Fruit fly (Drosophila melanogaster) whole organism, wandering third instar larva: ENCODE data around the gene parvin.

Experiments used
- Abd-B ChIP-seq: fragments of >200 bp; optimal IDR thresholded peaks from 2 replicates; lab custom pipeline; 2017; ENCODE audit warnings: missing biosample characterization, missing genetic modification characterization
- CG32264 ChIP-seq: fragments of 200-800 bp; sonication (Bioruptor generic); optimal IDR thresholded peaks from 2 replicates; lab custom pipeline; 2016; ENCODE audit warnings: missing biosample characterization, missing genetic modification characterization
- CG9705 ChIP-seq: fragments of 200-800 bp; sonication (Bioruptor generic); optimal IDR thresholded peaks from 2 replicates; lab custom pipeline; 2018; ENCODE audit warnings: missing biosample characterization, mild to moderate bottlenecking, missing genetic modification characterization
- CrebA ChIP-seq: fragments of 200-800 bp; sonication (Bioruptor generic); optimal IDR thresholded peaks from 2 replicates; lab custom pipeline; 2016; ENCODE audit warnings: missing biosample characterization, mild to moderate bottlenecking, missing genetic modification characterization, borderline replicate concordance
- Dfd ChIP-seq: fragments of >200 bp; optimal IDR thresholded peaks from 2 replicates; lab custom pipeline; 2017; ENCODE audit warnings: missing biosample characterization, missing genetic modification characterization
- Dif ChIP-seq: fragments of 200-275, 200-300 bp; sonication (Bioruptor generic); optimal IDR thresholded peaks from 2 replicates; lab custom pipeline; 2018; ENCODE audit warnings: missing biosample characterization, missing genetic modification characterization; ENCODE audit not compliant: partially characterized antibody
- HLH106 ChIP-seq: fragments of 200-800 bp; optimal IDR thresholded peaks from 3 replicates; lab custom pipeline; 2019; ENCODE audit warnings: missing biosample characterization, mild to moderate bottlenecking, missing genetic modification characterization, moderate library complexity
- Hnf4 ChIP-seq: fragments of 200-800 bp; sonication (Bioruptor generic); optimal IDR thresholded peaks from 2 replicates; lab custom pipeline; 2016; ENCODE audit warnings: missing biosample characterization, mild to moderate bottlenecking, missing genetic modification characterization
- N ChIP-seq: fragments of >200 bp; optimal IDR thresholded peaks from 2 replicates; lab custom pipeline; 2018; ENCODE audit warnings: missing biosample characterization, missing external identifiers, missing genetic modification characterization
- Rel ChIP-seq, 2 experiments: fragments of 200-800 bp; sonication (Bioruptor generic) in 1 of 2; optimal IDR thresholded peaks; 2 replicates in 1 of 2; 3 replicates in 1 of 2; lab custom pipeline; 2016 to 2019; ENCODE audit warnings: mild to moderate bottlenecking in 2 of 2, missing biosample characterization in 2 of 2, missing genetic modification characterization in 2 of 2, moderate library complexity in 1 of 2
- Vsx2 ChIP-seq: fragments of 200-300, 225-300 bp; sonication (Bioruptor generic); optimal IDR thresholded peaks from 2 replicates; lab custom pipeline; 2018; ENCODE audit warnings: missing biosample characterization, missing genetic modification characterization; ENCODE audit not compliant: partially characterized antibody
- br ChIP-seq: fragments of 200-800 bp; sonication (Bioruptor generic); optimal IDR thresholded peaks from 2 replicates; lab custom pipeline; 2016; ENCODE audit warnings: missing biosample characterization, missing genetic modification characterization
- brk ChIP-seq: fragments of 200-800 bp; sonication (Bioruptor generic); optimal IDR thresholded peaks from 2 replicates; lab custom pipeline; 2016; ENCODE audit warnings: missing biosample characterization, mild to moderate bottlenecking, missing genetic modification characterization
- dl ChIP-seq, 2 experiments: fragments of 175-275, 200-275 bp in 1 of 2; fragments of 200-275 bp in 1 of 2; sonication (Bioruptor generic); optimal IDR thresholded peaks; lab custom pipeline; 2018; ENCODE audit warnings: mild to moderate bottlenecking in 2 of 2, missing biosample characterization in 2 of 2, missing genetic modification characterization in 2 of 2, moderate library complexity in 2 of 2; ENCODE audit not compliant: partially characterized antibody in 2 of 2, insufficient read depth in 1 of 2
- ey ChIP-seq: fragments of 200-800 bp; sonication (Bioruptor generic); optimal IDR thresholded peaks from 2 replicates; lab custom pipeline; 2016; ENCODE audit warnings: missing biosample characterization, missing genetic modification characterization
- foxo ChIP-seq, 2 experiments: fragments of 200-800 bp; sonication (Bioruptor generic); optimal IDR thresholded peaks; 2 replicates in 1 of 2; 3 replicates in 1 of 2; lab custom pipeline; 2016 to 2017; ENCODE audit warnings: missing biosample characterization in 2 of 2, missing genetic modification characterization in 2 of 2
- fru ChIP-seq: fragments of 200-800 bp; sonication (Bioruptor generic); optimal IDR thresholded peaks from 3 replicates; lab custom pipeline; 2016; ENCODE audit warnings: missing biosample characterization, mild to moderate bottlenecking, missing genetic modification characterization
- h ChIP-seq: fragments of 200-800 bp; sonication (Bioruptor generic); optimal IDR thresholded peaks from 3 replicates; lab custom pipeline; 2016; ENCODE audit warnings: missing biosample characterization, mild to moderate bottlenecking, missing genetic modification characterization
- pan ChIP-seq: fragments of >200 bp; optimal IDR thresholded peaks from 2 replicates; lab custom pipeline; 2017
- psq ChIP-seq: fragments of 200-800 bp; sonication (Bioruptor generic); optimal IDR thresholded peaks from 3 replicates; lab custom pipeline; 2017; ENCODE audit warnings: missing biosample characterization, mild to moderate bottlenecking, missing genetic modification characterization, moderate library complexity
- rgr ChIP-seq: fragments of 200-800 bp; sonication (Bioruptor generic); optimal IDR thresholded peaks from 3 replicates; lab custom pipeline; 2016; ENCODE audit warnings: missing biosample characterization, mild to moderate bottlenecking, missing genetic modification characterization
- sage ChIP-seq: fragments of 200-800 bp; sonication (Bioruptor generic); optimal IDR thresholded peaks from 2 replicates; lab custom pipeline; 2016; ENCODE audit warnings: missing biosample characterization, mild to moderate bottlenecking, missing genetic modification characterization
- sv ChIP-seq: fragments of 200-800 bp; sonication (Bioruptor generic); optimal IDR thresholded peaks from 3 replicates; lab custom pipeline; 2016; ENCODE audit warnings: missing biosample characterization, missing genetic modification characterization
- tai ChIP-seq: sonication (Bioruptor generic); optimal IDR thresholded peaks from 2 replicates; lab custom pipeline; 2016; ENCODE audit warnings: missing biosample characterization, missing genetic modification characterization
- usp ChIP-seq: fragments of >200 bp; optimal IDR thresholded peaks from 2 replicates; lab custom pipeline; 2017; ENCODE audit warnings: missing biosample characterization, missing genetic modification characterization

The parvin gene

DNA sequence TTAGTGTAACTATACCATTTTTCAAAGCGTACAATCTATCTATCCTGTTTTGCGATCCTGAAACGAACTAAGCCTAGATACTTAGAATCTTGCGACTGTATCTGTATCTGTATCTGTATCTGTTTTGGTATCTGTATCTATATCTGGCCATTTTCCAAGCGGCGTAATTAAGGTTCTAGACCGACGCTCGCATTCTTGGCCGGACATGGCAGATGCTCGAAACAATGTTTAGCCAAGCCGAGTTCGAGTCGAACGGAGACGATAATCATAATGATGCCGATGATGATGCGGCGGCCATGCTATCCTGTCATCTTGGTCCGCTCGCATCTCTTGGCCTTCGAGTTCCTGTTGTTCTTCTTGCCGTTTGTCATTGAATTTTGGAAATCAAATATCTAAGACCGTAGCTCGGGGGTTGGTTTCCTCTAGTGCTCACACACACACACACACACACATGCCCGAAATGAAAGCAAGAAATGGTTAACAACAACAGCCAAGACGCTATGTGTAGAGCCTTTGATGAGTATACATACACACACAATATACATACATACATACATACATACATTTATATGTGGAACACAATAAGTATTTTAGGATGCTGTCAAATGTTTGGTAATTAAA, 26.3 kb downstream of the parvin start:
- TF ChIP-seq sage (no peak), N (GFP tag; lab: Kevin White, UChicago) (no peak), br (GFP tag; lab: Kevin White, UChicago) (no peak), Dif (no peak), h (GFP tag; lab: Kevin White, UChicago) (no peak), usp (GFP tag; lab: Kevin White, UChicago) (no peak), CG32264 (no peak), Rel (GFP tag; optimal IDR thresholded peaks at IDR 0.05; lab: Kevin White, UChicago) (no peak), Rel (tag; optimal IDR thresholded peaks at IDR 0.05; lab: Kevin White, UChicago) (no peak), ey (GFP tag; lab: Kevin White, UChicago) (no peak), Hnf4 (GFP tag; lab: Kevin White, UChicago) (no peak), pan (no peak), fru (GFP tag; lab: Kevin White, UChicago) (no peak), rgr (GFP tag; lab: Kevin White, UChicago) (no peak), HLH106 (tag; lab: Kevin White, UChicago) (no peak), CG9705 (GFP tag; lab: Kevin White, UChicago) (no peak), CrebA (no peak), foxo (GFP tag; optimal IDR thresholded peaks at IDR 0.05; lab: Kevin White, UChicago) (no peak), sv (GFP tag; lab: Kevin White, UChicago) (no peak), Abd-B (GFP tag; lab: Kevin White, UChicago) (no peak)

DNA sequence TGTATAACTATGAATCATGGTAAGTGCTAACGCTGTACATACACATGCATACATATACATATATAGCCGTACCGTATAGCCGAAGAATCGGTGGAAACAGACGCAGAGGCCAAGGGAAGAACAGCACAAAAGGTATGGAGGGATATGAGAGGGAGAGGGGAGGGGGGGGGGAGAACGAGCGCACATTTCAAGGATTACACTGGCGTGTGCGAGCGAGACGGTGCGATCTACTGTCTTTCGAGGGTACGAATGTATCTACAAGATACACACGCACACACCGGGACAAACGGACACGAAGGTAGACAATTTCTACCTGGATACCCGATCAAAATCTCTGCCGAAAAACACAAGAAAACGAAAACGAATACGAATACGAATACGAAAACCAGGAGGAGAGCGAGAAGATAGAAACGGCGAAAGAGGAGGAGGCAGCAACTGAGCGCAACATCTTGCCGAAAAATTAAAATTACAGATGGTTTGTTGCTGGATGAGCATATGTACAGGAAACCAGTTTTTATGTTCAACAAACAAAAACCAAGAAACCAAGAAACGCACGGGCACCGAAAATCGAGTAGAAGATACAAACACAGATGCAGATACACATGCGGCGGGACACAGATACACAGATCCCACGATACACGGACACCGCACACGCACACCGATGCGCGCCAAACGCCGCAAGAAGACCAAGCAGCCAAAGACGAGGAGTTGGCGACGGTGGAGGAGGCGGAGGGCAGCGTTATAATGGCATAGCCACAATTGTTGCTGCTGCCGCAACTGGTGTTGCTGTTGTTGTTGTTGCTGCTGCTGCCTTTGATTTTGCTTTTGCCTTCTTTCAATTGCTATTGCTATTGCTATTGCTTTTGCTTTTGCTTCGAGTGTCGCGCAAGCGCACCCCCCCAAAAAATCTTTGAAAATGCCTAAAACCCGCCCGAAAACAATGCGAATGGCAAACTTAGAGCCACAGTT, 28.2 kb downstream of the parvin start:
- TF ChIP-seq dl (GFP tag; optimal IDR thresholded peaks at IDR 0.05; lab: Kevin White, UChicago; ENCODE audit: insufficient read depth in 1 of 2, partially characterized antibody in 2 of 2) (peak in 1 of 2 experiments; percentile 6), foxo (GFP tag; optimal IDR thresholded peaks at IDR 0.05; lab: Kevin White, UChicago) (no peak), brk (peak; percentile 35), psq (GFP tag; lab: Kevin White, UChicago) (peak; percentile 99), Vsx2 (peak; percentile 14), Dfd (peak; percentile 47)

DNA sequence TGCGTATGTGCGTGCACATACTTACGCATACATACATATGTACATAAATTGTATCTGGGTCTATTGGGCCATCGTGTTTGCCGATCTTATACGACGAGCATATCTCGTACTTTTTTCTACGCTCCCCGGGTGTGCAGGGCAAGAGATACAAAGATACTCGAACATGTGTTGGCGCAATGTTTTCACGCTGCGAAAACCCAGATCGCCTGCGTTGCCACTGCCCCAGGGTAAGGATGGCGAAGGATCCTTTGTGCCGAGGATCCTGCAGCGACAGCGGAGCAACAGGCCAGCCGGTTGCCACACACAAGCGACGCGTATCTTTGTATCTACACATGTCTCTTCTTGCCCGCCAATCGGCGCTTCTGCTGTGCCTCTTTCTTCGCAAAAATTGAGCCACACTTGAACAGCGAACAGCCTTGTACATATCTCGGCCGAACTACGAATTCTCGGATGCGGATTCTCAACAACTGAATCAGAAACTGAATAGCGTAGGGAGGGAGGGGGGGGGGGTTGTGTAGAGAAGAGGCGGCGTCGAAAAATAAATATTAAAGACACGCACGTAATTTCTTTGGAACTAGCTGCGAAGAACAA, 29.3 kb downstream of the parvin start:
- TF ChIP-seq ey (GFP tag; lab: Kevin White, UChicago) (no peak), psq (GFP tag; lab: Kevin White, UChicago) (peak; percentile 86)

DNA sequence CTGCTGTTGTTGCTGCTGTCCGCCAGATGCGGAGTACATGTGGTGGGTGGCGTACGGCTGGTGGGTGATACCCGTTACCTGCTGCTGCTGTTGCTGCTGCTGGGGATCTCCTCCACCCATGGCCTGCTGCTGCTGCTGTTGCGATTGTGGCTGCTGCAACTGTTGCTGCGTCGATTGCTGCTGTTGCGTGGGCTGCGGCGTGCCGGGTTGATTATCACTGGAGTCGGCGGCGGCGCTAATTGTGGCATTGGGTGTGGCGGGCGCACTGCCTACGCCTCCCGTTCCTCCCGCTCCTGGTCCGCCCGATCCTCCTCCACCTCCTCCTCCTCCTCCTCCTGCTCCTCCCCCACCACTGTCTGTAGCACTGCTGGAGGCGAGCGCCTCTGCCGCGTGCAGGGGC, 36.0 kb downstream of the parvin start:
- TF ChIP-seq pan (no peak), N (GFP tag; lab: Kevin White, UChicago) (no peak), Dfd (peak; percentile 90)

DNA sequence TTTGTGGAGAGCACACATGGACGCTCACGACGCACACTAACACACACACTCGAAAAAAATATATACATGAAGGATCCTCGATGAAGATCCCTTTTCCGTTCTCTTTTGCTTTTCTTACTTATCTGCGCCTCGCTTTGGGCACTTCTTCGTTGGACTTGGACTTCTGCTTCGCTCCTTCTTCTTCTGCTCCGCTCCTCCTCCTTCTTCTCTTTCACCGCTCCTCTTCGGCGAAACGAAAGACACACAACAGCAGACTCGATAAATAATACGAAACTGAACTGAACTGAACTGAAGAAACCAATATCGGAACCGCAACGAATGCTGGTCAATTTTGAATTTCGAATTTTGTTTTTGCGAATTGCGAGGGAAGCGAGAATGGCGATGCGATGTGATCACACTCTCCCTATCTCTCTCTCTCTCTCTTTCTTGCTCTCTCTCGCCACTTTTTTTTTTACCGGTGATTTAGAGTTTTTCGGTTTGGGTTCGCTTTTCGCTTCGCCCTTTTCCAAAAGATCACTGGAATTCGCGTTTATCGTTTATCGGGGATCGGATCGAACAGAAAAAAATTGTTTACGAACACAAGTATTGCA, 37.0 kb downstream of the parvin start:
- TF ChIP-seq tai: no peak
- TF ChIP-seq psq (GFP tag; lab: Kevin White, UChicago): peak; percentile 93

DNA sequence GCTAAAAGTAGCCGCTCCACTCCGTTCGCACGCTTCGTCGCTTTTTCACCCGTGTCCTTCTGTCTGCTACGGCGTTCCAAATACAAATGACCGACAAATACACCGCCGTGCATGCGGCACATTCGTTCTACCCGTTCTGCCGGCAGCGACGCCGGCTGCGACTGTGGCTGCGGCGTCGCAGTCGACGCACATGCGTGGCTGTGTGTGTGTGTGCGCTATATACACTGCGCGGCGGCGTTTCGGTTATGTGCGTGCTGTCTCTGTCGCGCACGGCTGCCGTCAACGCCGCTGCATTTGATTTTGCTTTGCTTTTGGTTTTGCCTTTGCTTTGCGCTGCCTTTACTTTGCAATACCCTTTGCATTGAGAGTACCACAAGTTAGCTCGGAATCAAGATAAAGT, 37.6 kb downstream of the parvin start, which contains the start of gene zld:
TSS of gene zld (minus strand) at position 92 of the 400 bp plus-strand sequence.
- TF ChIP-seq dl (GFP tag; optimal IDR thresholded peaks at IDR 0.05; lab: Kevin White, UChicago; ENCODE audit: insufficient read depth in 1 of 2, partially characterized antibody in 2 of 2) (no peak), CG9705 (GFP tag; lab: Kevin White, UChicago) (no peak), psq (GFP tag; lab: Kevin White, UChicago) (peak; percentile 2), rgr (GFP tag; lab: Kevin White, UChicago) (no peak), N (GFP tag; lab: Kevin White, UChicago) (no peak), Dif (peak; percentile 9), CrebA (no peak)
